Worm (Caenorhabditis elegans) whole organism, late embryonic: Measurements from ENCODE around the gene R148.3.
A peak's percentile ranks its signal among the peaks of the same experiment; 100 is the strongest.

Source experiments
- C08G9.2 ChIP-seq: sonication (generic microtip); optimal IDR thresholded peaks from 2 replicates; lab custom pipeline; 2016; ENCODE audit warnings: mild to moderate bottlenecking, missing genetic modification characterization, moderate library complexity, missing compliant biosample characterization
- C38D4.7 ChIP-seq: fragments of 200-800 bp; sonication (Bioruptor generic); optimal IDR thresholded peaks from 2 replicates; lab custom pipeline; 2018; ENCODE audit warnings: mild to moderate bottlenecking, missing genetic modification characterization, moderate library complexity, missing compliant biosample characterization
- K02D7.2 ChIP-seq: sonication (generic microtip); optimal IDR thresholded peaks from 2 replicates; lab custom pipeline; 2017; ENCODE audit warnings: mild to moderate bottlenecking, missing genetic modification characterization, missing compliant biosample characterization
- T23F11.4 ChIP-seq: fragments of 200-800 bp; sonication (Bioruptor generic); optimal IDR thresholded peaks from 2 replicates; lab custom pipeline; 2018; ENCODE audit warnings: mild to moderate bottlenecking, missing genetic modification characterization, missing compliant biosample characterization
- Y22D7AL.16 ChIP-seq: sonication (generic microtip); optimal IDR thresholded peaks from 2 replicates; lab custom pipeline; 2016; ENCODE audit warnings: missing genetic modification characterization, missing compliant biosample characterization
- ceh-14 ChIP-seq: sonication (generic microtip); optimal IDR thresholded peaks from 2 replicates; lab custom pipeline; 2016; ENCODE audit warnings: missing genotype, missing genetic modification characterization, missing compliant biosample characterization
- ceh-18 ChIP-seq: sonication (generic microtip); optimal IDR thresholded peaks from 2 replicates; lab custom pipeline; 2016; ENCODE audit warnings: missing genetic modification characterization, missing compliant biosample characterization
- ceh-22 ChIP-seq: sonication (generic microtip); optimal IDR thresholded peaks from 2 replicates; lab custom pipeline; 2017; ENCODE audit warnings: missing biosample characterization, missing genetic modification characterization
- ceh-31 ChIP-seq: sonication (generic microtip); optimal IDR thresholded peaks from 2 replicates; lab custom pipeline; 2016; ENCODE audit warnings: missing genetic modification characterization, missing compliant biosample characterization
- ceh-34 ChIP-seq: sonication (generic microtip); optimal IDR thresholded peaks from 2 replicates; lab custom pipeline; 2016; ENCODE audit warnings: mild to moderate bottlenecking, missing genetic modification characterization, missing compliant biosample characterization
- ceh-48 ChIP-seq: sonication (generic microtip); optimal IDR thresholded peaks from 2 replicates; lab custom pipeline; 2016; ENCODE audit warnings: missing genetic modification characterization, inconsistent platforms, missing compliant biosample characterization
- ceh-6 ChIP-seq: fragments of 200-800 bp; sonication (Bioruptor generic); optimal IDR thresholded peaks from 2 replicates; lab custom pipeline; 2018; ENCODE audit warnings: mild to moderate bottlenecking, missing genetic modification characterization, missing compliant biosample characterization
- dmd-4 ChIP-seq: sonication (generic microtip); optimal IDR thresholded peaks from 2 replicates; lab custom pipeline; 2016; ENCODE audit warnings: borderline replicate concordance, missing genetic modification characterization, missing compliant biosample characterization
- elt-2 ChIP-seq: sonication (generic microtip); optimal IDR thresholded peaks from 2 replicates; lab custom pipeline; 2016; ENCODE audit warnings: missing genetic modification reagents, missing genetic modification characterization, missing compliant biosample characterization
- elt-4 ChIP-seq: sonication (generic microtip); optimal IDR thresholded peaks from 2 replicates; lab custom pipeline; 2016; ENCODE audit warnings: missing genetic modification characterization, missing compliant biosample characterization
- ets-4 ChIP-seq: sonication (generic microtip); optimal IDR thresholded peaks from 2 replicates; lab custom pipeline; 2016; ENCODE audit warnings: missing genetic modification characterization, missing compliant biosample characterization
- fkh-10 ChIP-seq: fragments of 150-350 bp; optimal IDR thresholded peaks from 2 replicates; lab custom pipeline; 2014; ENCODE audit warnings: missing biosample characterization, missing genetic modification reagents, missing genetic modification characterization
- hlh-13 ChIP-seq: fragments of 200-800 bp; sonication (Bioruptor generic); optimal IDR thresholded peaks from 2 replicates; lab custom pipeline; 2018; ENCODE audit warnings: mild to moderate bottlenecking, missing genetic modification characterization, missing compliant biosample characterization
- hlh-15 ChIP-seq: sonication (generic microtip); optimal IDR thresholded peaks from 2 replicates; lab custom pipeline; 2016; ENCODE audit warnings: missing genetic modification characterization, missing compliant biosample characterization
- hlh-6 ChIP-seq: sonication (generic microtip); optimal IDR thresholded peaks from 2 replicates; lab custom pipeline; 2016; ENCODE audit warnings: missing genotype, missing genetic modification characterization, missing compliant biosample characterization
- madf-2 ChIP-seq: sonication (generic microtip); optimal IDR thresholded peaks from 2 replicates; lab custom pipeline; 2017; ENCODE audit warnings: missing genetic modification characterization, missing compliant biosample characterization
- nfya-1 ChIP-seq: sonication (generic microtip); optimal IDR thresholded peaks from 2 replicates; lab custom pipeline; 2017; ENCODE audit warnings: missing genetic modification characterization, mild to moderate bottlenecking, missing compliant biosample characterization, antibody characterized with exemption, moderate library complexity
- npax-4 ChIP-seq: sonication (generic microtip); optimal IDR thresholded peaks from 2 replicates; lab custom pipeline; 2016; ENCODE audit warnings: missing genetic modification characterization, missing compliant biosample characterization
- odd-2 ChIP-seq: sonication (generic microtip); optimal IDR thresholded peaks from 2 replicates; lab custom pipeline; 2017; ENCODE audit warnings: antibody characterized with exemption, mild to moderate bottlenecking, missing genetic modification characterization, missing compliant biosample characterization
- ref-2 ChIP-seq: sonication (generic microtip); optimal IDR thresholded peaks from 2 replicates; lab custom pipeline; 2016; ENCODE audit warnings: missing genetic modification characterization, missing compliant biosample characterization
- rnt-1 ChIP-seq: sonication (generic microtip); optimal IDR thresholded peaks from 2 replicates; lab custom pipeline; 2016; ENCODE audit warnings: missing genetic modification characterization, missing compliant biosample characterization
- sdc-2 ChIP-seq: sonication (generic microtip); optimal IDR thresholded peaks from 2 replicates; lab custom pipeline; 2016; ENCODE audit warnings: missing genotype, missing genetic modification characterization, missing compliant biosample characterization
- sox-2 ChIP-seq: fragments of 200-800 bp; sonication (Bioruptor generic); IDR thresholded peaks from 2 replicates; pipeline ENCODE4 v1.3.6; 2022; ENCODE audit warnings: missing genetic modification reagents, missing genetic modification characterization, missing compliant biosample characterization
- tbx-2 ChIP-seq: sonication (generic microtip); optimal IDR thresholded peaks from 2 replicates; lab custom pipeline; 2016; ENCODE audit warnings: missing genetic modification characterization, missing compliant biosample characterization
- unc-42 ChIP-seq: sonication (generic microtip); optimal IDR thresholded peaks from 2 replicates; lab custom pipeline; 2016; ENCODE audit warnings: missing genotype, missing genetic modification characterization, missing compliant biosample characterization
- unc-55 ChIP-seq: sonication (generic microtip); optimal IDR thresholded peaks from 2 replicates; lab custom pipeline; 2017; ENCODE audit warnings: missing biosample characterization, missing genetic modification reagents, missing genetic modification characterization
- ztf-16 ChIP-seq: sonication (generic microtip); optimal IDR thresholded peaks from 2 replicates; lab custom pipeline; 2017; ENCODE audit warnings: missing genetic modification characterization, missing compliant biosample characterization

The R148.3 gene

DNA sequence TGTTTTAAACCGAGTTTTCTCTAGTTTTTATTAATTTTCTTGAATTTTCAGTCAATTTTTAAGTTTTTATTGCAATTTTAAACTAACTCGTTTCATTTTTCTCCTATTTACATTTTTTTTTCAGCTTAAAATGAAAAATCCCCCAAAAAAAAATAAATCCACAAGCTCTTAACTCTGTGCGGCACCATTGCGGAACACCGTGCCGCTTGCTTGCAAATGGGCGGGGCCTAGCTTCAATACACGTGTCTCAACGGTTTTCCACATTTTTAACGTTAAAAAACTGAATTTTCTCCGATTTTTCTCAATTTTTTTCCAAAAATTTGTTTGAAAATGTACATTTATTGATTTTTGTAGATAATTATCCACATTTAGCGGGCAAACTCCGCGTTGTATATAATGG, at the start of gene R148.3 (continued):
- TF ChIP-seq hlh-15 (peak; percentile 58), Y22D7AL.16 (tag; lab: Kevin White, UChicago) (peak; percentile 67), sox-2 (no peak), C08G9.2 (tag; lab: Kevin White, UChicago) (peak; percentile 64), rnt-1 (peak; percentile 71), T23F11.4 (GFP tag; lab: Kevin White, UChicago) (peak; percentile 68), sdc-2 (tag; lab: Kevin White, UChicago) (peak; percentile 55), K02D7.2 (peak; percentile 76), ets-4 (tag; lab: Kevin White, UChicago) (peak; percentile 42), ztf-16 (tag; lab: Kevin White, UChicago) (peak; percentile 90), ceh-14 (peak; percentile 91), elt-4 (no peak), hlh-13 (GFP tag; lab: Kevin White, UChicago) (peak; percentile 15), odd-2 (tag; lab: Kevin White, UChicago) (peak; percentile 81), ceh-18 (tag; lab: Kevin White, UChicago) (peak; percentile 37), ceh-22 (tag; lab: Kevin White, UChicago) (no peak), ceh-48 (peak; percentile 52)

DNA sequence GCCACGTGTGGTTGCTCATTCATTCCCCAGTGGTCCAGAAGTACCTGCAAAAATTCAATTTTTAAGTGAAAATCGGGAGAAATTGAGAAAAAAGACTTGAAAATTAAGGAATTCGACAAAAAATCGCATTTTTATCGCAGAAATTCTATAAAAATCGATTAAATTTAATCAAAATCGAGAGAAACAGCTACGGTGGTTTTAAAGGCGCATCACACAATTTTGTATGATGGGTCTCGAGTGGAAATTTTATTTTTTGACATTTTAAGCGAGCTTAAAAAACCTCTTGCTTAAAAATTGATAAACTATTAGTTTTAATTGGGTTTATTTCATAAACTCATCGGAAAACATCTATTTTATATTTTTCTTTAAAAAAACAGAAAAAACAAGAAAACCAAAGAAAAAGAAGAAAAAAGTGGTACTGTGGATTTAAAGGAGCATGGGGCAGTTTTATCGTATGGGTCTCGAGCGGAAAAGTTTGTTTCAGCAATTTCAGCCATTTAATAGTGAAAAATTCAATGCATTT, 48.0 kb upstream of the R148.3 start, which contains the start of gene nipa-1:
Gene nipa-1 (minus strand): TSS at position 51 of the 523 bp plus-strand sequence.
- no peak for TF ChIP-seq ceh-34
- no peak for TF ChIP-seq ztf-16 (tag; lab: Kevin White, UChicago)
- TF ChIP-seq dmd-4 (tag; lab: Kevin White, UChicago): no peak
- no peak for TF ChIP-seq sdc-2 (tag; lab: Kevin White, UChicago)
- no peak for TF ChIP-seq ceh-31 (tag; lab: Kevin White, UChicago)
- TF ChIP-seq C38D4.7 (GFP tag; lab: Kevin White, UChicago): no peak

ce11 chrIII:3127613-3128012, 47.5 kb upstream of the R148.3 start:
- TF ChIP-seq tbx-2 (tag; lab: Kevin White, UChicago): peak; percentile 2
- TF ChIP-seq nfya-1 (tag; lab: Kevin White, UChicago): peak; percentile 14
- TF ChIP-seq madf-2: no peak
- TF ChIP-seq unc-55 (GFP tag; lab: Kevin White, UChicago): no peak
- no peak for TF ChIP-seq ref-2 (tag; lab: Kevin White, UChicago)
- TF ChIP-seq odd-2 (tag; lab: Kevin White, UChicago): no peak
- TF ChIP-seq C38D4.7 (GFP tag; lab: Kevin White, UChicago): no peak
- TF ChIP-seq npax-4 (tag; lab: Kevin White, UChicago): no peak

- TF ChIP-seq elt-2 (tag; lab: Kevin White, UChicago): peak; percentile 2
- no peak for TF ChIP-seq fkh-10 (GFP tag; lab: Kevin White, UChicago)
Measured at ce11 chrIII:3129036-3129435, 46.1 kb upstream of the R148.3 start, which contains the start of gene Y53G8B.1. Gene Y53G8B.1 (plus strand): TSS chrIII:3129277.

ce11 chrIII:3136325-3137001, 38.7 kb upstream of the R148.3 start:
- TF ChIP-seq elt-2 (tag; lab: Kevin White, UChicago) (no peak), ceh-31 (tag; lab: Kevin White, UChicago) (peak; percentile 48), hlh-6 (no peak), tbx-2 (tag; lab: Kevin White, UChicago) (no peak), unc-42 (tag; lab: Kevin White, UChicago) (peak; percentile 93)

DNA sequence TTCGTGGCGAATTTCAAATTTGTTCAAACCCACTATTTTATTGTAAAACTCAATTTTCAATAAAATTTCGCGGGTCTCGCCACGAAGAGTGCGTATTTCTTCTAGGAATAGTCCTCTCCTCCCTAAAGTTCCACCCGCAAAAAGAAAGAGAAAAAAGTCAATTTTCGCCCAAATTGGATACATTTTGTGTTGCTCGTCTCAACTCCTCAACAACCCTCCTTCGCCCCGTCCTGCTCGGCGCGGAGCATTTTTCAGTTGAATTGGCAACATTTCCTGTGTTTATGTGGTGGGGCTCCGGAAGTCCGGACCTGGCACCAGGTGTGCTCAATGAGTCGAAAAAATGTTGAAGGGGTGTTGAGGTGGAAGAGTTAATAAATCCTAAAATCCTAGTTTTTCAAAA, 37.0 kb upstream of the R148.3 start:
- TF ChIP-seq unc-42 (tag; lab: Kevin White, UChicago): peak; percentile 52
- TF ChIP-seq ceh-6 (GFP tag; lab: Kevin White, UChicago): no peak
